Worm (Caenorhabditis elegans) whole organism, L2 larva: ENCODE measurements around the gene eri-3.

Experiments
- F13H6.1 ChIP-seq: sonication (generic microtip); optimal IDR thresholded peaks from 2 replicates; lab custom pipeline; 2016; ENCODE audit warnings: missing genetic modification characterization, missing compliant biosample characterization
- R02D3.7 ChIP-seq: fragments of 150-350 bp; optimal IDR thresholded peaks from 2 replicates; lab custom pipeline; 2014; ENCODE audit warnings: missing biosample characterization, missing genetic modification characterization
- ZK546.5 ChIP-seq: sonication (generic microtip); optimal IDR thresholded peaks from 2 replicates; lab custom pipeline; 2017; ENCODE audit warnings: missing biosample characterization, missing genetic modification characterization
- alr-1 ChIP-seq: fragments of 150-350 bp; optimal IDR thresholded peaks from 2 replicates; lab custom pipeline; 2014; ENCODE audit warnings: missing biosample characterization, missing genetic modification characterization
- aly-2 ChIP-seq: fragments of 150-350 bp; optimal IDR thresholded peaks from 2 replicates; lab custom pipeline; 2014; ENCODE audit warnings: missing biosample characterization, missing genetic modification characterization
- ceh-16 ChIP-seq: fragments of 150-350 bp; optimal IDR thresholded peaks from 2 replicates; lab custom pipeline; 2014; ENCODE audit warnings: missing biosample characterization, missing genetic modification characterization
- crh-2 ChIP-seq: sonication (generic microtip); optimal IDR thresholded peaks from 2 replicates; lab custom pipeline; 2017; ENCODE audit warnings: missing biosample characterization, missing genetic modification characterization
- dmd-4 ChIP-seq: sonication (generic microtip); optimal IDR thresholded peaks from 2 replicates; lab custom pipeline; 2017; ENCODE audit warnings: missing biosample characterization, missing genetic modification characterization
- elt-1 ChIP-seq: fragments of 150-350 bp; optimal IDR thresholded peaks from 2 replicates; lab custom pipeline; 2014; ENCODE audit warnings: missing biosample characterization, missing genetic modification characterization
- elt-3 ChIP-seq: sonication (generic microtip); optimal IDR thresholded peaks from 2 replicates; lab custom pipeline; 2017; ENCODE audit warnings: missing biosample characterization, missing genetic modification characterization
- fos-1 ChIP-seq: fragments of 150-350 bp; optimal IDR thresholded peaks from 2 replicates; lab custom pipeline; 2014; ENCODE audit warnings: missing biosample characterization, missing genetic modification characterization
- gmeb-1 ChIP-seq: fragments of 150-350 bp; optimal IDR thresholded peaks from 2 replicates; lab custom pipeline; 2014; ENCODE audit warnings: missing biosample characterization, missing genetic modification characterization
- lin-11 ChIP-seq: fragments of 150-350 bp; sonication (generic microtip); optimal IDR thresholded peaks from 2 replicates; lab custom pipeline; 2014; ENCODE audit warnings: missing biosample characterization, missing genetic modification characterization, inconsistent platforms, mixed read lengths
- lin-13 ChIP-seq: fragments of 150-350 bp; optimal IDR thresholded peaks from 2 replicates; lab custom pipeline; 2014; ENCODE audit warnings: missing biosample characterization, missing genetic modification reagents, missing genetic modification characterization
- lsy-2 ChIP-seq, 2 experiments: fragments of 150-350 bp in 1 of 2; sonication (generic microtip) in 1 of 2; optimal IDR thresholded peaks; 2 replicates each; lab custom pipeline; 2014 to 2017; ENCODE audit warnings: missing biosample characterization in 2 of 2, missing genetic modification characterization in 2 of 2
- mab-5 ChIP-seq: fragments of 150-350 bp; optimal IDR thresholded peaks from 2 replicates; lab custom pipeline; 2014; ENCODE audit warnings: missing biosample characterization, missing genetic modification characterization
- mbf-1 ChIP-seq: sonication (generic microtip); optimal IDR thresholded peaks from 2 replicates; lab custom pipeline; 2017; ENCODE audit warnings: missing biosample characterization, missing genetic modification characterization
- mdl-1 ChIP-seq, 2 experiments: fragments of 150-350 bp in 1 of 2; sonication (generic microtip) in 1 of 2; optimal IDR thresholded peaks; 2 replicates each; lab custom pipeline; 2017; ENCODE audit warnings: missing biosample characterization in 2 of 2, missing genetic modification characterization in 2 of 2
- nhr-10 ChIP-seq: sonication (generic microtip); optimal IDR thresholded peaks from 2 replicates; lab custom pipeline; 2017; ENCODE audit warnings: missing biosample characterization, missing genetic modification characterization
- nhr-11 ChIP-seq: fragments of 150-350 bp; optimal IDR thresholded peaks from 2 replicates; lab custom pipeline; 2014; ENCODE audit warnings: missing biosample characterization, missing genetic modification characterization
- nhr-129 ChIP-seq: fragments of 150-350 bp; optimal IDR thresholded peaks from 2 replicates; lab custom pipeline; 2014; ENCODE audit warnings: missing biosample characterization, missing genetic modification characterization
- nhr-25 ChIP-seq: fragments of 150-350 bp; sonication (generic microtip); optimal IDR thresholded peaks from 3 replicates; lab custom pipeline; 2014; ENCODE audit warnings: missing biosample characterization, missing genetic modification characterization
- nhr-6 ChIP-seq: fragments of 150-350 bp; optimal IDR thresholded peaks from 2 replicates; lab custom pipeline; 2014; ENCODE audit warnings: missing biosample characterization, missing genetic modification characterization
- nhr-77 ChIP-seq: fragments of 150-350 bp; optimal IDR thresholded peaks from 2 replicates; lab custom pipeline; 2014; ENCODE audit warnings: missing biosample characterization, missing genetic modification characterization
- sma-3 ChIP-seq: sonication (generic microtip); optimal IDR thresholded peaks from 2 replicates; lab custom pipeline; 2016; ENCODE audit warnings: missing genetic modification reagents, missing genetic modification characterization, missing compliant biosample characterization
- sma-9 ChIP-seq, 2 experiments: fragments of 150-350 bp in 1 of 2; sonication (generic microtip) in 1 of 2; optimal IDR thresholded peaks; 2 replicates each; lab custom pipeline; 2014 to 2016; ENCODE audit warnings: missing genetic modification characterization in 2 of 2, mild to moderate bottlenecking in 1 of 2, missing biosample characterization in 1 of 2, missing compliant biosample characterization in 1 of 2, missing genetic modification reagents in 1 of 2, moderate library complexity in 1 of 2
- snpc-4 ChIP-seq: fragments of 150-350 bp; optimal IDR thresholded peaks from 2 replicates; lab custom pipeline; 2014; ENCODE audit warnings: missing biosample characterization, missing genetic modification characterization
- ztf-4 ChIP-seq: fragments of 150-350 bp; optimal IDR thresholded peaks from 2 replicates; lab custom pipeline; 2014; ENCODE audit warnings: missing biosample characterization, missing genetic modification characterization

The eri-3 gene

ce11 chrII:1163275-1163674, 39.9 kb downstream of the eri-3 start, which contains the start of gene T23F4.2:
Gene T23F4.2 (plus strand): TSS chrII:1163575.
- TF ChIP-seq nhr-11 (tag; lab: Kevin White, UChicago) = no peak
- no peak for TF ChIP-seq dmd-4 (tag; lab: Kevin White, UChicago)
- TF ChIP-seq elt-3 (tag; lab: Kevin White, UChicago) = no peak
- no peak for TF ChIP-seq nhr-10
- TF ChIP-seq nhr-25 (tag; lab: Kevin White, UChicago) = no peak
- no peak for TF ChIP-seq aly-2 (tag; lab: Kevin White, UChicago)
- no peak for TF ChIP-seq lsy-2 (tag; optimal IDR thresholded peaks at IDR 0.05; lab: Kevin White, UChicago)
- TF ChIP-seq nhr-77 = no peak
- no peak for TF ChIP-seq mbf-1 (tag; lab: Kevin White, UChicago)
- no peak for TF ChIP-seq ztf-4 (tag; lab: Kevin White, UChicago)
- TF ChIP-seq F13H6.1 = no peak
- no peak for TF ChIP-seq R02D3.7 (tag; lab: Kevin White, UChicago)
- TF ChIP-seq snpc-4 = no peak

- TF ChIP-seq lin-13 (GFP tag; lab: Kevin White, UChicago) = no peak
- TF ChIP-seq dmd-4 (tag; lab: Kevin White, UChicago) = no peak
- TF ChIP-seq ceh-16 (tag; lab: Kevin White, UChicago) = no peak
- TF ChIP-seq gmeb-1 (tag; lab: Kevin White, UChicago) = no peak
- TF ChIP-seq mab-5 = no peak
- TF ChIP-seq sma-3 (GFP tag; lab: Kevin White, UChicago) = no peak
- no peak for TF ChIP-seq nhr-6 (tag; lab: Kevin White, UChicago)
- no peak for TF ChIP-seq ztf-4 (tag; lab: Kevin White, UChicago)
- TF ChIP-seq ZK546.5 (tag; lab: Kevin White, UChicago) = no peak
- TF ChIP-seq elt-1 = no peak
- no peak for TF ChIP-seq alr-1 (tag; lab: Kevin White, UChicago)
- no peak for TF ChIP-seq elt-3 (tag; lab: Kevin White, UChicago)
- TF ChIP-seq nhr-11 (tag; lab: Kevin White, UChicago) = no peak
- TF ChIP-seq sma-9 (GFP tag; optimal IDR thresholded peaks at IDR 0.05; lab: Kevin White, UChicago) = no peak
- TF ChIP-seq sma-9 (tag; optimal IDR thresholded peaks at IDR 0.05; lab: Kevin White, UChicago) = no peak
- TF ChIP-seq nhr-129 (tag; lab: Kevin White, UChicago) = no peak
- TF ChIP-seq lsy-2 (tag; optimal IDR thresholded peaks at IDR 0.05; lab: Kevin White, UChicago) = no peak
- TF ChIP-seq crh-2 = no peak
Measured at ce11 chrII:1170842-1171241, 47.5 kb downstream of the eri-3 start.

DNA sequence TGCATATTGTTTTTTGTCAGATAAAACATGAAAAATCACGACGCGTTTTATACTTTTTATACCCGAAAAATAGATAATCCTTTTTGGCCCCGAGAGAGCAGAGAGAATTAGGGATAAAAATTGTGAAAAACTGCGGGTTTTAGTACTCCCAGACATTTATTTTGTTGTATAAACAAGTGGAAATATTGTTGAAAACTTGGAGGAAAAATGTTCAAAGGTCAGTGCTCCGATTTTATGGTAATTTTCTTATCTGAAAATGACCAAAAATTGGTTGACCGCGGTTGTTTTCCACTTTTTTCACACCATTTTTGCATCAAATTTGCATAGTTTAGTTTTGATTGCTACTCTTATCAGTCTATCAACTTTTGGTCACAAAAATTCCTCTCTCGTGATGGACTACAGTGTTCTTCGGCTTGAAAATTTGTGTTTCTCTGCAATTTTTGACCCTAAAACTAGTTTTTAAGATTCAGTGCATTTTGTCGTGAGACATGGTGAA, 48.8 kb downstream of the eri-3 start, which contains the start of gene dlhd-1:
TSS of gene dlhd-1 (minus strand) at position 51 of the 496 bp plus-strand sequence.
- TF ChIP-seq mbf-1 (tag; lab: Kevin White, UChicago) (no peak), mdl-1 (tag; optimal IDR thresholded peaks at IDR 0.05; lab: Kevin White, UChicago) (no peak), elt-1 (no peak), snpc-4 (no peak), lin-11 (tag; lab: Kevin White, UChicago) (no peak), lin-13 (GFP tag; lab: Kevin White, UChicago) (no peak), fos-1 (tag; lab: Kevin White, UChicago) (peak; percentile 43)
